Worm (Caenorhabditis elegans) whole organism, late embryonic: ENCODE results near the gene Y26G10.5.

Source experiments
- F13H6.1 ChIP-seq: sonication (generic microtip); optimal IDR thresholded peaks from 2 replicates; lab custom pipeline; 2016; ENCODE audit warnings: missing genetic modification characterization, missing compliant biosample characterization
- ama-1 ChIP-seq: fragments of 150-350 bp; optimal IDR thresholded peaks from 2 replicates; lab custom pipeline; 2014
- nfya-1 ChIP-seq: sonication (generic microtip); optimal IDR thresholded peaks from 2 replicates; lab custom pipeline; 2017; ENCODE audit warnings: missing genetic modification characterization, mild to moderate bottlenecking, missing compliant biosample characterization, antibody characterized with exemption, moderate library complexity
- npax-4 ChIP-seq: sonication (generic microtip); optimal IDR thresholded peaks from 2 replicates; lab custom pipeline; 2016; ENCODE audit warnings: missing genetic modification characterization, missing compliant biosample characterization

- TF ChIP-seq nfya-1 (tag; lab: Kevin White, UChicago) (no peak), ama-1 (lab: Kevin White, UChicago) (no peak), npax-4 (tag; lab: Kevin White, UChicago) (no peak), F13H6.1 (tag; lab: Kevin White, UChicago) (no peak)
Observed at ce11 chrV:17673343-17673742, 27.3 kb downstream of the Y26G10.5 start, which contains the start of gene str-93.
